Worm (Caenorhabditis elegans) whole organism, L2 larva: ENCODE results near the gene timp-1.

Source experiments
- C34F6.9 ChIP-seq: fragments of 150-350 bp; optimal IDR thresholded peaks from 2 replicates; lab custom pipeline; 2014; ENCODE audit warnings: missing biosample characterization, missing genetic modification characterization
- F13H6.1 ChIP-seq: sonication (generic microtip); optimal IDR thresholded peaks from 2 replicates; lab custom pipeline; 2016; ENCODE audit warnings: missing genetic modification characterization, missing compliant biosample characterization
- R02D3.7 ChIP-seq: fragments of 150-350 bp; optimal IDR thresholded peaks from 2 replicates; lab custom pipeline; 2014; ENCODE audit warnings: missing biosample characterization, missing genetic modification characterization
- Y55F3AM.14 ChIP-seq: fragments of 200-800 bp; sonication (Bioruptor generic); optimal IDR thresholded peaks from 2 replicates; lab custom pipeline; 2018; ENCODE audit warnings: mild to moderate bottlenecking, missing genetic modification characterization, missing compliant biosample characterization
- ZK546.5 ChIP-seq: sonication (generic microtip); optimal IDR thresholded peaks from 2 replicates; lab custom pipeline; 2017; ENCODE audit warnings: missing biosample characterization, missing genetic modification characterization
- aly-2 ChIP-seq: fragments of 150-350 bp; optimal IDR thresholded peaks from 2 replicates; lab custom pipeline; 2014; ENCODE audit warnings: missing biosample characterization, missing genetic modification characterization
- ama-1 ChIP-seq: fragments of 150-350 bp; optimal IDR thresholded peaks from 2 replicates; lab custom pipeline; 2018; ENCODE audit warnings: inconsistent platforms
- blmp-1 ChIP-seq: sonication (generic microtip); optimal IDR thresholded peaks from 2 replicates; lab custom pipeline; 2017; ENCODE audit warnings: missing genetic modification characterization, mild to moderate bottlenecking, missing compliant biosample characterization, antibody characterized with exemption, moderate library complexity; ENCODE audit not compliant: insufficient read depth
- ceh-16 ChIP-seq: fragments of 150-350 bp; optimal IDR thresholded peaks from 2 replicates; lab custom pipeline; 2014; ENCODE audit warnings: missing biosample characterization, missing genetic modification characterization
- ceh-82 ChIP-seq: fragments of 150-350 bp; optimal IDR thresholded peaks from 2 replicates; lab custom pipeline; 2014; ENCODE audit warnings: missing biosample characterization, missing genetic modification characterization
- crh-2 ChIP-seq: sonication (generic microtip); optimal IDR thresholded peaks from 2 replicates; lab custom pipeline; 2017; ENCODE audit warnings: missing biosample characterization, missing genetic modification characterization
- dmd-4 ChIP-seq: sonication (generic microtip); optimal IDR thresholded peaks from 2 replicates; lab custom pipeline; 2017; ENCODE audit warnings: missing biosample characterization, missing genetic modification characterization
- egl-27 ChIP-seq: sonication (generic microtip); optimal IDR thresholded peaks from 3 replicates; lab custom pipeline; 2017; ENCODE audit warnings: missing biosample characterization, missing genetic modification reagents, missing genetic modification characterization
- elt-1 ChIP-seq: fragments of 150-350 bp; optimal IDR thresholded peaks from 2 replicates; lab custom pipeline; 2014; ENCODE audit warnings: missing biosample characterization, missing genetic modification characterization
- elt-3 ChIP-seq: sonication (generic microtip); optimal IDR thresholded peaks from 2 replicates; lab custom pipeline; 2017; ENCODE audit warnings: missing biosample characterization, missing genetic modification characterization
- gmeb-1 ChIP-seq: fragments of 150-350 bp; optimal IDR thresholded peaks from 2 replicates; lab custom pipeline; 2014; ENCODE audit warnings: missing biosample characterization, missing genetic modification characterization
- lin-11 ChIP-seq: fragments of 150-350 bp; sonication (generic microtip); optimal IDR thresholded peaks from 2 replicates; lab custom pipeline; 2014; ENCODE audit warnings: missing biosample characterization, missing genetic modification characterization, inconsistent platforms, mixed read lengths
- lin-13 ChIP-seq: fragments of 150-350 bp; optimal IDR thresholded peaks from 2 replicates; lab custom pipeline; 2014; ENCODE audit warnings: missing biosample characterization, missing genetic modification reagents, missing genetic modification characterization
- lsy-2 ChIP-seq, 2 experiments: fragments of 150-350 bp in 1 of 2; sonication (generic microtip) in 1 of 2; optimal IDR thresholded peaks; 2 replicates each; lab custom pipeline; 2014 to 2017; ENCODE audit warnings: missing biosample characterization in 2 of 2, missing genetic modification characterization in 2 of 2
- mab-5 ChIP-seq: fragments of 150-350 bp; optimal IDR thresholded peaks from 2 replicates; lab custom pipeline; 2014; ENCODE audit warnings: missing biosample characterization, missing genetic modification characterization
- mdl-1 ChIP-seq, 2 experiments: fragments of 150-350 bp in 1 of 2; sonication (generic microtip) in 1 of 2; optimal IDR thresholded peaks; 2 replicates each; lab custom pipeline; 2017; ENCODE audit warnings: missing biosample characterization in 2 of 2, missing genetic modification characterization in 2 of 2
- nhr-10 ChIP-seq: sonication (generic microtip); optimal IDR thresholded peaks from 2 replicates; lab custom pipeline; 2017; ENCODE audit warnings: missing biosample characterization, missing genetic modification characterization
- nhr-12 ChIP-seq: fragments of 150-350 bp; optimal IDR thresholded peaks from 2 replicates; lab custom pipeline; 2014; ENCODE audit warnings: missing biosample characterization, missing genetic modification characterization
- nhr-129 ChIP-seq: fragments of 150-350 bp; optimal IDR thresholded peaks from 2 replicates; lab custom pipeline; 2014; ENCODE audit warnings: missing biosample characterization, missing genetic modification characterization
- nhr-21 ChIP-seq: fragments of 150-350 bp; optimal IDR thresholded peaks from 2 replicates; lab custom pipeline; 2014; ENCODE audit warnings: missing biosample characterization, missing genetic modification characterization
- nhr-23 ChIP-seq: fragments of 150-350 bp; optimal IDR thresholded peaks from 2 replicates; lab custom pipeline; 2014; ENCODE audit warnings: missing biosample characterization, missing genetic modification reagents, missing genetic modification characterization
- nhr-237 ChIP-seq: fragments of 150-350 bp; optimal IDR thresholded peaks from 2 replicates; lab custom pipeline; 2014; ENCODE audit warnings: missing biosample characterization, missing genetic modification characterization
- nhr-25 ChIP-seq: fragments of 150-350 bp; sonication (generic microtip); optimal IDR thresholded peaks from 3 replicates; lab custom pipeline; 2014; ENCODE audit warnings: missing biosample characterization, missing genetic modification characterization
- nhr-6 ChIP-seq: fragments of 150-350 bp; optimal IDR thresholded peaks from 2 replicates; lab custom pipeline; 2014; ENCODE audit warnings: missing biosample characterization, missing genetic modification characterization
- nhr-77 ChIP-seq: fragments of 150-350 bp; optimal IDR thresholded peaks from 2 replicates; lab custom pipeline; 2014; ENCODE audit warnings: missing biosample characterization, missing genetic modification characterization
- peb-1 ChIP-seq: fragments of 150-350 bp; optimal IDR thresholded peaks from 2 replicates; lab custom pipeline; 2014; ENCODE audit warnings: missing biosample characterization, missing genetic modification characterization
- sem-4 ChIP-seq: fragments of 150-350 bp; optimal IDR thresholded peaks from 2 replicates; lab custom pipeline; 2014; ENCODE audit warnings: missing biosample characterization, missing genetic modification reagents, missing genetic modification characterization
- skn-1 ChIP-seq: sonication (generic microtip); optimal IDR thresholded peaks from 2 replicates; lab custom pipeline; 2017; ENCODE audit warnings: missing biosample characterization, missing genetic modification characterization
- sma-3 ChIP-seq: sonication (generic microtip); optimal IDR thresholded peaks from 2 replicates; lab custom pipeline; 2016; ENCODE audit warnings: missing genetic modification reagents, missing genetic modification characterization, missing compliant biosample characterization
- sma-9 ChIP-seq, 2 experiments: fragments of 150-350 bp in 1 of 2; sonication (generic microtip) in 1 of 2; optimal IDR thresholded peaks; 2 replicates each; lab custom pipeline; 2014 to 2016; ENCODE audit warnings: missing genetic modification characterization in 2 of 2, mild to moderate bottlenecking in 1 of 2, missing biosample characterization in 1 of 2, missing compliant biosample characterization in 1 of 2, missing genetic modification reagents in 1 of 2, moderate library complexity in 1 of 2
- snpc-4 ChIP-seq: fragments of 150-350 bp; optimal IDR thresholded peaks from 2 replicates; lab custom pipeline; 2014; ENCODE audit warnings: missing biosample characterization, missing genetic modification characterization
- unc-39 ChIP-seq: fragments of 150-350 bp; optimal IDR thresholded peaks from 2 replicates; lab custom pipeline; 2014; ENCODE audit warnings: missing biosample characterization, missing genetic modification characterization
- unc-62 ChIP-seq: fragments of 150-350 bp; optimal IDR thresholded peaks from 2 replicates; lab custom pipeline; 2014; ENCODE audit warnings: missing biosample characterization, missing genetic modification reagents, missing genetic modification characterization
- zag-1 ChIP-seq: fragments of 150-350 bp; optimal IDR thresholded peaks from 2 replicates; lab custom pipeline; 2014; ENCODE audit warnings: missing biosample characterization, missing genetic modification characterization
- ztf-1 ChIP-seq: fragments of 200-800 bp; sonication (Bioruptor generic); conservative IDR thresholded peaks from 2 replicates; pipeline ENCODE4 v1.3.6; 2022; ENCODE audit warnings: missing genetic modification characterization, missing compliant biosample characterization
- ztf-11 ChIP-seq: sonication (generic microtip); optimal IDR thresholded peaks from 2 replicates; lab custom pipeline; 2017; ENCODE audit warnings: missing biosample characterization, missing genetic modification characterization
- ztf-4 ChIP-seq: fragments of 150-350 bp; optimal IDR thresholded peaks from 2 replicates; lab custom pipeline; 2014; ENCODE audit warnings: missing biosample characterization, missing genetic modification characterization

timp-1 gene

DNA sequence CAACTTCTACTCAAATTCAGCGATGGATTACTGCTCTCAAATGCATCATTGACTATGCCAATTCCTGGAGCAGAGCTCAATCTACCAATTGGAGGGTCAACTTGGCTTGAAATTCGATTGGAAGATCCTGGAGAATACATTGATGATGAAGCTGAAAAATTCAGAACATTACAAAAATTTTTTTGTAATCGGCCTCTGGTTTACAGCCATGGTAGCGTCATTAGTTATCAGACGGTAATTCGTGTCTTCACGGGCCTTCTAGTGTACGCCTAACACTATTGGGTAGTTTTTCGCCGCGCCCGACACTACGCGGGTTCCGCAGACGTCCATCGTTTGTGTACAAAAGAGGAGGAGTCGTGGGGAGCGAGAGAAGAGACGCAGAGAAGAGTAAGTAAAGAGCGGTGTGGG lies 21.7 kb downstream of the timp-1 start (continued):
- peak; percentile 88 for TF ChIP-seq F13H6.1 (tag; lab: Kevin White, UChicago)
- TF ChIP-seq elt-1 (tag; lab: Kevin White, UChicago): no peak
- TF ChIP-seq peb-1 (tag; lab: Kevin White, UChicago): no peak
- TF ChIP-seq Y55F3AM.14 (GFP tag; lab: Kevin White, UChicago): peak; percentile 6
- TF ChIP-seq lin-11 (tag; lab: Kevin White, UChicago): peak; percentile 7
- TF ChIP-seq ceh-82 (tag; lab: Kevin White, UChicago): no peak
- TF ChIP-seq dmd-4 (tag; lab: Kevin White, UChicago): no peak
- TF ChIP-seq ama-1: peak; percentile 96
- no peak for TF ChIP-seq ztf-1 (GFP tag; lab: Robert Waterston, UW)
- peak; percentile 49 to 65 for TF ChIP-seq mdl-1 (tag; optimal IDR thresholded peaks at IDR 0.05; lab: Kevin White, UChicago)
- TF ChIP-seq blmp-1: no peak
- TF ChIP-seq ztf-11 (tag; lab: Kevin White, UChicago): no peak
- no peak for TF ChIP-seq nhr-237
- TF ChIP-seq ZK546.5 (tag; lab: Kevin White, UChicago): no peak
- TF ChIP-seq lin-13 (GFP tag; lab: Kevin White, UChicago): peak; percentile 77
- TF ChIP-seq elt-3 (tag; lab: Kevin White, UChicago): no peak
- peak; percentile 71 for TF ChIP-seq nhr-25 (tag; lab: Kevin White, UChicago)

- TF ChIP-seq sma-9 (GFP tag; optimal IDR thresholded peaks at IDR 0.05; lab: Kevin White, UChicago) (peak; percentile 18), sma-9 (tag; optimal IDR thresholded peaks at IDR 0.05; lab: Kevin White, UChicago) (no peak), nhr-129 (tag; lab: Kevin White, UChicago) (peak; percentile 21), snpc-4 (tag; lab: Kevin White, UChicago) (peak; percentile 67), nhr-10 (tag; lab: Kevin White, UChicago) (no peak), nhr-237 (no peak), lsy-2 (tag; optimal IDR thresholded peaks at IDR 0.05; lab: Kevin White, UChicago) (no peak)
These were observed 23.0 kb downstream of the timp-1 start for ce11 chrV:8230056-8230455.

DNA sequence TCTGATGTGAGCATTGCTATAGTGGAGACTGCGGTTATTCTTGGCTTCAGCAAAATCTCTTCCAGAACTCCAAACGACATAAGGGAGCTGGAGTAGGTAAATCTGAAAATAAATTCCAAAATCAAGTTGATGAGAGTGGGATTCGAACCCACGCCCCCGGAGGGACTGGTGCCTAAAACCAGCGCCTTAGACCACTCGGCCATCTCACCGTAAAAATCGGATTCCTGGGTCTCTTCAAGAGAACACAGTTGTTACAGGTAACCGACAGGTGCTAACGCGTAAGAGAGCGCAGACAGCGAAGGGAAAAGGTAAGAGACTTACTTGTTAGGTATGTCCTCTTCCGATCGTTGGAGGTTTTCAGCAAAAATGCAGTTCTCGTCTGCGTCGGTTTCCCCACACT lies 28.3 kb downstream of the timp-1 start:
- TF ChIP-seq ztf-4 (tag; lab: Kevin White, UChicago): no peak
- no peak for TF ChIP-seq skn-1 (tag; lab: Kevin White, UChicago)
- TF ChIP-seq Y55F3AM.14 (GFP tag; lab: Kevin White, UChicago): no peak
- peak; percentile 49 for TF ChIP-seq snpc-4 (tag; lab: Kevin White, UChicago)
- TF ChIP-seq peb-1 (tag; lab: Kevin White, UChicago): no peak
- TF ChIP-seq nhr-25 (tag; lab: Kevin White, UChicago): no peak
- no peak for TF ChIP-seq nhr-6 (tag; lab: Kevin White, UChicago)
- TF ChIP-seq unc-39 (tag; lab: Kevin White, UChicago): no peak
- no peak for TF ChIP-seq elt-1 (tag; lab: Kevin White, UChicago)
- TF ChIP-seq ztf-11 (tag; lab: Kevin White, UChicago): no peak
- no peak for TF ChIP-seq ztf-1 (GFP tag; lab: Robert Waterston, UW)
- no peak for TF ChIP-seq ceh-82 (tag; lab: Kevin White, UChicago)
- no peak for TF ChIP-seq nhr-23 (tag; lab: Kevin White, UChicago)
- no peak for TF ChIP-seq ZK546.5 (tag; lab: Kevin White, UChicago)
- peak; percentile 29 for TF ChIP-seq nhr-21 (tag; lab: Kevin White, UChicago)
- TF ChIP-seq nhr-10 (tag; lab: Kevin White, UChicago): no peak
- no peak for TF ChIP-seq ceh-16
- no peak for TF ChIP-seq unc-62 (GFP tag; lab: Kevin White, UChicago)
- TF ChIP-seq sem-4 (tag; lab: Kevin White, UChicago): no peak
- no peak for TF ChIP-seq nhr-12 (tag; lab: Kevin White, UChicago)
- TF ChIP-seq ama-1: no peak
- TF ChIP-seq nhr-129 (tag; lab: Kevin White, UChicago): peak; percentile 45
- no peak for TF ChIP-seq lin-11 (tag; lab: Kevin White, UChicago)
- TF ChIP-seq nhr-77 (tag; lab: Kevin White, UChicago): no peak
- no peak for TF ChIP-seq elt-3 (tag; lab: Kevin White, UChicago)
- no peak for TF ChIP-seq mab-5 (tag; lab: Kevin White, UChicago)
- TF ChIP-seq aly-2: no peak
- peak; percentile 48 for TF ChIP-seq crh-2 (tag; lab: Kevin White, UChicago)
- TF ChIP-seq blmp-1: no peak
- TF ChIP-seq gmeb-1 (tag; lab: Kevin White, UChicago): peak; percentile 6
- TF ChIP-seq lin-13 (GFP tag; lab: Kevin White, UChicago): no peak
- no peak for TF ChIP-seq egl-27
- TF ChIP-seq dmd-4 (tag; lab: Kevin White, UChicago): no peak
- TF ChIP-seq R02D3.7 (tag; lab: Kevin White, UChicago): no peak
- peak; percentile 6 for TF ChIP-seq C34F6.9 (tag; lab: Kevin White, UChicago)
- peak; percentile 54 for TF ChIP-seq sma-3 (GFP tag; lab: Kevin White, UChicago)
- no peak for TF ChIP-seq zag-1
